Worm (Caenorhabditis elegans) whole organism, L1 larva: ENCODE results near the gene ttc-7.

Experiments
- C04F5.9 ChIP-seq: sonication (generic microtip); optimal IDR thresholded peaks from 2 replicates; lab custom pipeline; 2016; ENCODE audit warnings: missing genetic modification characterization, missing compliant biosample characterization
- alr-1 ChIP-seq: fragments of 200-800 bp; sonication (Bioruptor generic); optimal IDR thresholded peaks from 2 replicates; lab custom pipeline; 2018; ENCODE audit warnings: borderline replicate concordance, mild to moderate bottlenecking, missing genetic modification characterization, missing compliant biosample characterization
- ceh-63 ChIP-seq: fragments of 200-800 bp; sonication (Bioruptor generic); optimal IDR thresholded peaks from 2 replicates; lab custom pipeline; 2018; ENCODE audit warnings: mild to moderate bottlenecking, missing genetic modification characterization, missing compliant biosample characterization
- ceh-82 ChIP-seq, 3 experiments: fragments of 150-350 bp in 1 of 3; sonication (generic microtip) in 2 of 3; optimal IDR thresholded peaks; 2 replicates each; lab custom pipeline; 2014 to 2017; ENCODE audit warnings: missing biosample characterization in 3 of 3, missing genetic modification characterization in 3 of 3
- ceh-88 ChIP-seq: fragments of 200-800 bp; sonication (Bioruptor generic); IDR thresholded peaks from 2 replicates; pipeline ENCODE4 v1.3.6; 2022; ENCODE audit warnings: missing genetic modification characterization, missing compliant biosample characterization
- ces-1 ChIP-seq: fragments of 150-350 bp; optimal IDR thresholded peaks from 2 replicates; lab custom pipeline; 2014; ENCODE audit warnings: missing biosample characterization, missing genetic modification reagents, missing genetic modification characterization
- dpl-1 ChIP-seq, 3 experiments: fragments of 150-350 bp in 2 of 3; sonication (generic microtip) in 1 of 3; optimal IDR thresholded peaks; 2 replicates each; lab custom pipeline; 2014 to 2017; ENCODE audit warnings: missing biosample characterization in 3 of 3, missing genetic modification characterization in 3 of 3, missing genetic modification reagents in 3 of 3
- dsc-1 ChIP-seq: sonication (generic microtip); optimal IDR thresholded peaks from 2 replicates; lab custom pipeline; 2016; ENCODE audit warnings: mild to moderate bottlenecking, missing genetic modification characterization, missing compliant biosample characterization
- efl-1 ChIP-seq, 4 experiments: fragments of 150-350 bp; optimal IDR thresholded peaks in 3 of 4; peaks in 1 of 4; 1 replicate in 1 of 4; 2 replicates in 3 of 4; lab custom pipeline; 2014; ENCODE audit warnings: missing biosample characterization in 2 of 4, missing genetic modification characterization in 2 of 4, missing genetic modification reagents in 2 of 4
- egl-13 ChIP-seq: sonication (generic microtip); optimal IDR thresholded peaks from 2 replicates; lab custom pipeline; 2016; ENCODE audit warnings: missing genotype, missing genetic modification reagents, missing genetic modification characterization, missing compliant biosample characterization
- elt-3 ChIP-seq, 6 experiments: fragments of 150-350 bp in 1 of 6; sonication (generic microtip); optimal IDR thresholded peaks; 2 replicates each; lab custom pipeline; 2017 to 2018; ENCODE audit warnings: missing biosample characterization in 6 of 6, missing genetic modification characterization in 6 of 6, inconsistent platforms in 1 of 6
- ets-5 ChIP-seq: fragments of 200-800 bp; sonication (Bioruptor generic); IDR thresholded peaks from 2 replicates; pipeline ENCODE4 v1.3.6; 2022; ENCODE audit warnings: missing genetic modification characterization, missing compliant biosample characterization
- grh-1 ChIP-seq: fragments of 200-800 bp; sonication (Bioruptor generic); IDR thresholded peaks from 2 replicates; pipeline ENCODE4 v1.3.6; 2022; ENCODE audit warnings: missing genetic modification reagents, missing genetic modification characterization, missing compliant biosample characterization
- hpl-2 ChIP-seq: fragments of 150-350 bp; optimal IDR thresholded peaks from 2 replicates; lab custom pipeline; 2014; ENCODE audit warnings: missing biosample characterization, missing genetic modification reagents, missing genetic modification characterization
- irx-1 ChIP-seq: sonication (generic microtip); optimal IDR thresholded peaks from 2 replicates; lab custom pipeline; 2016; ENCODE audit warnings: missing genetic modification characterization, missing compliant biosample characterization
- lin-13 ChIP-seq: fragments of 150-350 bp; optimal IDR thresholded peaks from 2 replicates; lab custom pipeline; 2014; ENCODE audit warnings: missing biosample characterization, missing genetic modification reagents, missing genetic modification characterization
- lin-15B ChIP-seq: fragments of 150-350 bp; sonication (generic microtip); optimal IDR thresholded peaks from 3 replicates; lab custom pipeline; 2014; ENCODE audit warnings: missing biosample characterization, missing genetic modification characterization
- lin-35 ChIP-seq, 2 experiments: fragments of 150-350 bp; optimal IDR thresholded peaks; 2 replicates each; lab custom pipeline; 2014; ENCODE audit warnings: missing biosample characterization in 2 of 2, missing genetic modification characterization in 2 of 2, missing genetic modification reagents in 2 of 2
- lin-39 ChIP-seq: fragments of 150-350 bp; optimal IDR thresholded peaks from 2 replicates; lab custom pipeline; 2014; ENCODE audit warnings: missing biosample characterization, missing genetic modification reagents, missing genetic modification characterization
- lir-3 ChIP-seq: sonication (generic microtip); optimal IDR thresholded peaks from 2 replicates; lab custom pipeline; 2016; ENCODE audit warnings: mild to moderate bottlenecking, missing genetic modification characterization, moderate library complexity, missing compliant biosample characterization; ENCODE audit not compliant: poor library complexity
- lsy-2 ChIP-seq, 2 experiments: fragments of 150-350 bp; optimal IDR thresholded peaks; 2 replicates each; lab custom pipeline; 2014; ENCODE audit warnings: missing biosample characterization in 2 of 2, missing genetic modification characterization in 2 of 2
- mdl-1 ChIP-seq, 2 experiments: fragments of 150-350 bp; optimal IDR thresholded peaks; 2 replicates each; lab custom pipeline; 2014 to 2017; ENCODE audit warnings: missing biosample characterization in 2 of 2, missing genetic modification characterization in 2 of 2, inconsistent platforms in 1 of 2
- mep-1 ChIP-seq: fragments of 150-350 bp; optimal IDR thresholded peaks from 2 replicates; lab custom pipeline; 2014; ENCODE audit warnings: missing biosample characterization, missing genetic modification characterization
- nhr-19 ChIP-seq: fragments of 200-800 bp; sonication (Bioruptor generic); conservative IDR thresholded peaks from 2 replicates; pipeline ENCODE4 v1.3.6; 2022; ENCODE audit warnings: missing genetic modification characterization, missing compliant biosample characterization
- nhr-20 ChIP-seq: sonication (generic microtip); optimal IDR thresholded peaks from 2 replicates; lab custom pipeline; 2016; ENCODE audit warnings: mild to moderate bottlenecking, missing genetic modification characterization, missing compliant biosample characterization
- nhr-84 ChIP-seq: sonication (generic microtip); optimal IDR thresholded peaks from 2 replicates; lab custom pipeline; 2017; ENCODE audit warnings: missing biosample characterization, missing genetic modification characterization
- nhr-85 ChIP-seq: sonication (generic microtip); peaks from one replicate; lab custom pipeline; 2016; ENCODE audit warnings: missing genetic modification characterization, inconsistent platforms, missing compliant biosample characterization
- nhr-90 ChIP-seq: sonication (generic microtip); optimal IDR thresholded peaks from 2 replicates; lab custom pipeline; 2016; ENCODE audit warnings: mild to moderate bottlenecking, missing genetic modification characterization, missing compliant biosample characterization; ENCODE audit not compliant: poor library complexity
- pax-3 ChIP-seq: fragments of 200-800 bp; sonication (Bioruptor generic); optimal IDR thresholded peaks from 2 replicates; lab custom pipeline; 2018; ENCODE audit warnings: mild to moderate bottlenecking, missing genetic modification characterization, moderate library complexity, missing compliant biosample characterization
- pqm-1 ChIP-seq: sonication (generic microtip); optimal IDR thresholded peaks from 3 replicates; lab custom pipeline; 2017; ENCODE audit warnings: missing biosample characterization, missing genetic modification characterization
- skn-1 ChIP-seq: fragments of 150-350 bp; optimal IDR thresholded peaks from 2 replicates; lab custom pipeline; 2014; ENCODE audit warnings: missing biosample characterization, missing genetic modification characterization
- snu-23 ChIP-seq: sonication (generic microtip); optimal IDR thresholded peaks from 2 replicates; lab custom pipeline; 2016; ENCODE audit warnings: missing genetic modification characterization, missing compliant biosample characterization
- sox-4 ChIP-seq: sonication (generic microtip); optimal IDR thresholded peaks from 2 replicates; lab custom pipeline; 2016; ENCODE audit warnings: missing genetic modification characterization, missing compliant biosample characterization
- swsn-7 ChIP-seq: sonication (generic microtip); optimal IDR thresholded peaks from 2 replicates; lab custom pipeline; 2016; ENCODE audit warnings: missing genetic modification characterization, missing compliant biosample characterization
- tbx-2 ChIP-seq: sonication (generic microtip); optimal IDR thresholded peaks from 2 replicates; lab custom pipeline; 2016; ENCODE audit warnings: missing genetic modification characterization, missing compliant biosample characterization
- unc-130 ChIP-seq: fragments of 150-350 bp; optimal IDR thresholded peaks from 2 replicates; lab custom pipeline; 2017; ENCODE audit warnings: missing biosample characterization, missing genetic modification characterization, inconsistent platforms
- unc-30 ChIP-seq: sonication (generic microtip); optimal IDR thresholded peaks from 2 replicates; lab custom pipeline; 2017; ENCODE audit warnings: missing biosample characterization, missing genetic modification characterization
- unc-86 ChIP-seq: sonication (generic microtip); optimal IDR thresholded peaks from 2 replicates; lab custom pipeline; 2016; ENCODE audit warnings: missing genetic modification characterization, missing compliant biosample characterization
- vab-15 ChIP-seq: sonication (generic microtip); optimal IDR thresholded peaks from 2 replicates; lab custom pipeline; 2017; ENCODE audit warnings: missing genotype, mild to moderate bottlenecking, missing genetic modification characterization, missing compliant biosample characterization
- xbp-1 ChIP-seq: sonication (generic microtip); optimal IDR thresholded peaks from 2 replicates; lab custom pipeline; 2016; ENCODE audit warnings: missing genetic modification characterization, missing compliant biosample characterization
- ztf-11 ChIP-seq, 2 experiments: sonication (generic microtip); optimal IDR thresholded peaks; 2 replicates each; lab custom pipeline; 2016 to 2017; ENCODE audit warnings: missing genetic modification characterization in 2 of 2, missing biosample characterization in 1 of 2, missing compliant biosample characterization in 1 of 2

Gene ttc-7

ce11 chrIII:1819049-1819597, 41.1 kb upstream of the ttc-7 start (continued):
- TF ChIP-seq C04F5.9 (tag; lab: Kevin White, UChicago) (no peak), nhr-20 (tag; lab: Kevin White, UChicago) (peak; percentile 3), nhr-19 (0 out of 2 replicates have a peak, but pooled peaks have one; percentile 5), unc-30 (no peak), ceh-63 (no peak), irx-1 (no peak), unc-86 (no peak), nhr-90 (tag; lab: Kevin White, UChicago) (no peak), lir-3 (tag; lab: Kevin White, UChicago) (no peak), skn-1 (no peak)

ce11 chrIII:1824264-1824922, 35.8 kb upstream of the ttc-7 start, which contains the start of the genes pvf-1 and Y39A3CL.7:
Gene pvf-1, minus strand, starts transcription at chrIII:1824314.
Gene Y39A3CL.7, plus strand, starts transcription at chrIII:1824919.
- peak; percentile 57 for TF ChIP-seq swsn-7
- peak; percentile 34 for TF ChIP-seq nhr-90 (tag; lab: Kevin White, UChicago)
- peak; percentile 62 for TF ChIP-seq unc-130 (tag; lab: Kevin White, UChicago)
- TF ChIP-seq sox-4, result peak; percentile 29
- peak; percentile 34 for TF ChIP-seq nhr-20 (tag; lab: Kevin White, UChicago)
- TF ChIP-seq dpl-1 (GFP tag; optimal IDR thresholded peaks at IDR 0.05; lab: Kevin White, UChicago), result peak in 2 of 3 experiments; percentile 42 to 43
- no peak for TF ChIP-seq alr-1
- TF ChIP-seq grh-1, result no peak
- peak; percentile 0 to 47 for TF ChIP-seq lin-35 (GFP tag; optimal IDR thresholded peaks at IDR 0.05; lab: Kevin White, UChicago)
- TF ChIP-seq unc-86, result peak; percentile 25
- peak; percentile 23 for TF ChIP-seq skn-1
- peak; percentile 72 for TF ChIP-seq nhr-85 (tag; lab: Kevin White, UChicago)
- TF ChIP-seq elt-3 (tag; optimal IDR thresholded peaks at IDR 0.05; lab: Kevin White, UChicago), result peak in 1 of 6 experiments; percentile 21
- TF ChIP-seq dsc-1 (tag; lab: Kevin White, UChicago), result peak; percentile 35
- TF ChIP-seq efl-1 (optimal IDR thresholded peaks at IDR 0.05; lab: Kevin White, UChicago), result peak; percentile 26 to 57
- TF ChIP-seq efl-1 (GFP tag; optimal IDR thresholded peaks at IDR 0.05 in 1 of 2; lab: Kevin White, UChicago), result peak; percentile 44 to 95
- TF ChIP-seq mdl-1 (tag; optimal IDR thresholded peaks at IDR 0.05; lab: Kevin White, UChicago), result peak in 1 of 2 experiments; percentile 19
- peak; percentile 49 to 60 for TF ChIP-seq lsy-2 (tag; optimal IDR thresholded peaks at IDR 0.05; lab: Kevin White, UChicago)
- TF ChIP-seq mep-1 (tag; lab: Kevin White, UChicago), result peak; percentile 33
- TF ChIP-seq ceh-82 (tag; optimal IDR thresholded peaks at IDR 0.05; lab: Kevin White, UChicago), result peak in 2 of 3 experiments; percentile 18 to 26
- 0 out of 2 replicates have a peak, but pooled peaks have one; percentile 33 for TF ChIP-seq nhr-19
- no peak for TF ChIP-seq ceh-88
- TF ChIP-seq xbp-1, result peak; percentile 53
- TF ChIP-seq vab-15 (tag; lab: Kevin White, UChicago), result no peak
- no peak for TF ChIP-seq unc-30
- peak; percentile 34 for TF ChIP-seq tbx-2 (tag; lab: Kevin White, UChicago)
- TF ChIP-seq snu-23, result peak; percentile 62

- TF ChIP-seq ceh-88 (no peak), lin-39 (tag; lab: Kevin White, UChicago) (no peak), unc-30 (no peak), ets-5 (GFP tag; lab: Robert Waterston, UW) (no peak), pqm-1 (no peak), hpl-2 (no peak), alr-1 (no peak), pax-3 (no peak), lin-15B (tag; lab: Kevin White, UChicago) (no peak), egl-13 (tag; lab: Kevin White, UChicago) (no peak), ces-1 (GFP tag; lab: Kevin White, UChicago) (no peak), lin-13 (GFP tag; lab: Kevin White, UChicago) (no peak), ztf-11 (tag; optimal IDR thresholded peaks at IDR 0.05; lab: Kevin White, UChicago) (no peak), nhr-84 (tag; lab: Kevin White, UChicago) (no peak)
Observed at ce11 chrIII:1831104-1831503, 29.1 kb upstream of the ttc-7 start.
